Worm (Caenorhabditis elegans) whole organism, young adult: Measurements from ENCODE around the gene mrps-18B.

Source experiments
- F33H1.4 ChIP-seq: fragments of 200-800 bp; sonication (Bioruptor generic); IDR thresholded peaks from 2 replicates; pipeline ENCODE4 v1.3.6; 2022; ENCODE audit warnings: missing genetic modification reagents, missing genetic modification characterization, missing compliant biosample characterization
- K12H6.12 ChIP-seq: fragments of 200-800 bp; sonication (Bioruptor generic); optimal IDR thresholded peaks from 2 replicates; lab custom pipeline; 2018; ENCODE audit warnings: mild to moderate bottlenecking, missing genetic modification characterization, missing compliant biosample characterization
- atf-7 ChIP-seq: sonication (generic microtip); optimal IDR thresholded peaks from 2 replicates; lab custom pipeline; 2017; ENCODE audit warnings: mild to moderate bottlenecking, missing genetic modification characterization, missing compliant biosample characterization
- dpl-1 ChIP-seq: fragments of 150-350 bp; optimal IDR thresholded peaks from 2 replicates; lab custom pipeline; 2014; ENCODE audit warnings: missing biosample characterization, missing genetic modification reagents, missing genetic modification characterization
- ets-4 ChIP-seq: fragments of 200-800 bp; sonication (Bioruptor generic); optimal IDR thresholded peaks from 2 replicates; lab custom pipeline; 2018; ENCODE audit warnings: mild to moderate bottlenecking, missing genetic modification characterization, missing compliant biosample characterization
- gei-17 ChIP-seq: fragments of 200-800 bp; sonication (Bioruptor generic); optimal IDR thresholded peaks from 2 replicates; lab custom pipeline; 2018; ENCODE audit warnings: mild to moderate bottlenecking, missing genetic modification characterization, missing compliant biosample characterization
- hlh-12 ChIP-seq: sonication (generic microtip); optimal IDR thresholded peaks from 2 replicates; lab custom pipeline; 2016; ENCODE audit warnings: missing genetic modification characterization, missing compliant biosample characterization
- hrde-1 ChIP-seq: sonication (generic microtip); optimal IDR thresholded peaks from 2 replicates; lab custom pipeline; 2016; ENCODE audit warnings: missing genetic modification characterization, mild to moderate bottlenecking, missing compliant biosample characterization, moderate library complexity, missing genotype, missing genetic modification reagents, borderline replicate concordance
- mxl-1 ChIP-seq: sonication (generic microtip); optimal IDR thresholded peaks from 2 replicates; lab custom pipeline; 2016; ENCODE audit warnings: missing genetic modification characterization, missing compliant biosample characterization
- nhr-120 ChIP-seq: fragments of 200-800 bp; sonication (Bioruptor generic); IDR thresholded peaks from 2 replicates; pipeline ENCODE4 v1.3.6; 2022; ENCODE audit warnings: missing genetic modification characterization, missing compliant biosample characterization

DNA sequence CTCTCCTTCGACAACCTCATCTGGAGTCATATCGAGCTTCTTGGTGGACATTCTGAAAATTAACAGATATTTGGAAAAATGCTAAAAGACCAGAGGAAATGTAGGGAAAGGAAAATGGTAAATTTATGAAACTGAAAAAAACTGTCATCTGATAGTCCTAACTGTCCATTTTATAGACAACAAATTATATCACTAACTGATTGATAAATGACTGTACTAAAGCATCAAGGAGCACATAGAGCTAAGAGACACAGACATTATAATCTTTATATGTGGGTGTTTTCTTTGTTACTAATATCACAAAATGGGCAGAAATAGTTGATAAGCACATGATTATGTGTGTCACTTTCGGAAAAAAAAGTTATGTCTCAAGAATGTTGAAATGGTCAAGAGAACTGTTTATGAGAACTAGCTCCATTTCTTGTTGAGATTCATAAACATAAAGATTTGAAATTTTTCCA, 41.4 kb downstream of the mrps-18B start, which contains the start of gene F54C9.3:
- TF ChIP-seq mxl-1 (tag; lab: Kevin White, UChicago) (no peak), hrde-1 (no peak), hlh-12 (tag; lab: Kevin White, UChicago) (no peak), dpl-1 (no peak), atf-7 (tag; lab: Kevin White, UChicago) (no peak), gei-17 (GFP tag; lab: Kevin White, UChicago) (no peak), F33H1.4 (GFP tag; lab: Robert Waterston, UW) (no peak), ets-4 (peak; percentile 7), nhr-120 (no peak), K12H6.12 (no peak)
